Fruit fly (Drosophila melanogaster): ENCODE data around the gene CG3104.

The CG3104 gene

dm6 chr2L:2874542-2875194 is 19.1 kb upstream of the CG3104 start, which contains the start of gene CG8814:
TSS of gene CG8814 (plus strand) at chr2L:2874890.
- TF ChIP-seq usp (GFP tag; optimal IDR thresholded peaks at IDR 0.05) (no peak), psq (optimal IDR thresholded peaks at IDR 0.05) (no peak), pan (optimal IDR thresholded peaks at IDR 0.05) (no peak), EcR (GFP tag; optimal IDR thresholded peaks at IDR 0.05) (no peak), CG8478 (optimal IDR thresholded peaks at IDR 0.05) (no peak), Dll (optimal IDR thresholded peaks at IDR 0.05) (no peak)

dm6 chr2L:2874185-2874541 is 18.6 kb upstream of the CG3104 start, which contains the start of gene Ifrd1:
TSS of gene Ifrd1 (minus strand) at chr2L:2874489.
- TF ChIP-seq psq (optimal IDR thresholded peaks at IDR 0.05) = no peak

- TF ChIP-seq CG8478 (optimal IDR thresholded peaks at IDR 0.05) = no peak
These were observed 18.1 kb upstream of the CG3104 start for dm6 chr2L:2873729-2874127.

dm6 chr2L:2872968-2873728 is 17.6 kb upstream of the CG3104 start:
- TF ChIP-seq Dll (optimal IDR thresholded peaks at IDR 0.05) (no peak), EcR (GFP tag; optimal IDR thresholded peaks at IDR 0.05) (no peak), pan (optimal IDR thresholded peaks at IDR 0.05) (no peak), CG8478 (optimal IDR thresholded peaks at IDR 0.05) (no peak), usp (GFP tag; optimal IDR thresholded peaks at IDR 0.05) (no peak), psq (optimal IDR thresholded peaks at IDR 0.05) (no peak)

dm6 chr2L:2872309-2872932 is 16.8 kb upstream of the CG3104 start:
- TF ChIP-seq EcR (GFP tag; optimal IDR thresholded peaks at IDR 0.05) = no peak
- no peak for TF ChIP-seq Dll (optimal IDR thresholded peaks at IDR 0.05)
- TF ChIP-seq psq (optimal IDR thresholded peaks at IDR 0.05) = no peak
- TF ChIP-seq CG8478 (optimal IDR thresholded peaks at IDR 0.05) = no peak
- no peak for TF ChIP-seq pan (optimal IDR thresholded peaks at IDR 0.05)
- TF ChIP-seq usp (GFP tag; optimal IDR thresholded peaks at IDR 0.05) = no peak

dm6 chr2L:2869008-2869702 is 13.6 kb upstream of the CG3104 start, which contains the start of gene CG8813:
TSS of gene CG8813 (plus strand) at chr2L:2869652.
- TF ChIP-seq pan (optimal IDR thresholded peaks at IDR 0.05) (no peak), psq (optimal IDR thresholded peaks at IDR 0.05) (no peak), EcR (GFP tag; optimal IDR thresholded peaks at IDR 0.05) (no peak), usp (GFP tag; optimal IDR thresholded peaks at IDR 0.05) (no peak), Dll (optimal IDR thresholded peaks at IDR 0.05) (no peak), CG8478 (optimal IDR thresholded peaks at IDR 0.05) (no peak)

- TF ChIP-seq CG8478 (optimal IDR thresholded peaks at IDR 0.05) (no peak), EcR (GFP tag; optimal IDR thresholded peaks at IDR 0.05) (no peak), psq (optimal IDR thresholded peaks at IDR 0.05) (no peak), Dll (optimal IDR thresholded peaks at IDR 0.05) (no peak), usp (GFP tag; optimal IDR thresholded peaks at IDR 0.05) (no peak)
These were observed 10.2 kb upstream of the CG3104 start for dm6 chr2L:2865560-2866309.

- TF ChIP-seq CG8478 (optimal IDR thresholded peaks at IDR 0.05) (no peak), psq (optimal IDR thresholded peaks at IDR 0.05) (no peak), usp (GFP tag; optimal IDR thresholded peaks at IDR 0.05) (no peak), Dll (optimal IDR thresholded peaks at IDR 0.05) (no peak), EcR (GFP tag; optimal IDR thresholded peaks at IDR 0.05) (no peak), pan (optimal IDR thresholded peaks at IDR 0.05) (no peak)
These were observed 9.0 kb upstream of the CG3104 start for dm6 chr2L:2864601-2865000.

dm6 chr2L:2862621-2862962 is 7.0 kb upstream of the CG3104 start:
- TF ChIP-seq pan (optimal IDR thresholded peaks at IDR 0.05) (no peak), Dll (optimal IDR thresholded peaks at IDR 0.05) (no peak), CG8478 (optimal IDR thresholded peaks at IDR 0.05) (no peak), EcR (GFP tag; optimal IDR thresholded peaks at IDR 0.05) (no peak), usp (GFP tag; optimal IDR thresholded peaks at IDR 0.05) (no peak), psq (optimal IDR thresholded peaks at IDR 0.05) (no peak)

- TF ChIP-seq EcR (GFP tag; optimal IDR thresholded peaks at IDR 0.05) (no peak), Dll (optimal IDR thresholded peaks at IDR 0.05) (no peak), psq (optimal IDR thresholded peaks at IDR 0.05) (no peak), usp (GFP tag; optimal IDR thresholded peaks at IDR 0.05) (no peak), pan (optimal IDR thresholded peaks at IDR 0.05) (no peak), CG8478 (optimal IDR thresholded peaks at IDR 0.05) (no peak)
These were observed 6.5 kb upstream of the CG3104 start for dm6 chr2L:2861885-2862620.

Measured in whole organism.